Worm (Caenorhabditis elegans) whole organism, young adult: ENCODE measurements around the gene elo-1.

Experiments
- B0336.3 ChIP-seq: fragments of 200-800 bp; sonication (Bioruptor generic); IDR thresholded peaks from 2 replicates; pipeline ENCODE4 v1.3.6; 2022; ENCODE audit warnings: missing genetic modification characterization, missing compliant biosample characterization
- him-1 ChIP-seq: sonication (generic microtip); optimal IDR thresholded peaks from 2 replicates; lab custom pipeline; 2016; ENCODE audit warnings: missing genotype, missing genetic modification reagents, missing genetic modification characterization, missing compliant biosample characterization

DNA sequence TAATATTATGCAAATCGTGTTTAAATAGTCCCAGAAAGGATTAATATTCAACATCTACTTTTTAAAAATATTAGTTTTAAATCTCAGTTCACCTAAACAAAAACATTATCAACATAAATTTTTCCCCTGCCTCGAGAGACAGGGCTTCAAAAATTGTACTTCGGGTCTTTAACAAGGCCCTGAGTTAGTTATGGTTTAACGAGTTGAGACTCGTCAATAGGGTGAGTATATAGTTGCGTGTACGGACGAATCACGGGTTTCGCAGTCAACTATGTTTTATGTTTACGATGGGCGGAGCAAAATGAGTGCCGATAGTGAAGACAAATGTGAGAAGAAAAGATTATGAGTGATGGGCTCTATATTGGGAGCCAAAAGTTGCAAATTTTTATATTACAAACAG lies 14.5 kb upstream of the elo-1 start:
- TF ChIP-seq him-1 (no peak), B0336.3 (GFP tag; lab: Robert Waterston, UW) (peak; percentile 53; the same call in 1 of the 2 replicates)
